Worm (Caenorhabditis elegans) whole organism, L2 larva: ENCODE data around the gene lgg-3.

Experiments used
- C34F6.9 ChIP-seq: fragments of 150-350 bp; optimal IDR thresholded peaks from 2 replicates; lab custom pipeline; 2014; ENCODE audit warnings: missing biosample characterization, missing genetic modification characterization
- F13H6.1 ChIP-seq: sonication (generic microtip); optimal IDR thresholded peaks from 2 replicates; lab custom pipeline; 2016; ENCODE audit warnings: missing genetic modification characterization, missing compliant biosample characterization
- Y55F3AM.14 ChIP-seq: fragments of 200-800 bp; sonication (Bioruptor generic); optimal IDR thresholded peaks from 2 replicates; lab custom pipeline; 2018; ENCODE audit warnings: mild to moderate bottlenecking, missing genetic modification characterization, missing compliant biosample characterization
- ZK546.5 ChIP-seq: sonication (generic microtip); optimal IDR thresholded peaks from 2 replicates; lab custom pipeline; 2017; ENCODE audit warnings: missing biosample characterization, missing genetic modification characterization
- alr-1 ChIP-seq: fragments of 150-350 bp; optimal IDR thresholded peaks from 2 replicates; lab custom pipeline; 2014; ENCODE audit warnings: missing biosample characterization, missing genetic modification characterization
- ama-1 ChIP-seq: fragments of 150-350 bp; optimal IDR thresholded peaks from 2 replicates; lab custom pipeline; 2018; ENCODE audit warnings: inconsistent platforms
- ceh-16 ChIP-seq: fragments of 150-350 bp; optimal IDR thresholded peaks from 2 replicates; lab custom pipeline; 2014; ENCODE audit warnings: missing biosample characterization, missing genetic modification characterization
- crh-2 ChIP-seq: sonication (generic microtip); optimal IDR thresholded peaks from 2 replicates; lab custom pipeline; 2017; ENCODE audit warnings: missing biosample characterization, missing genetic modification characterization
- egl-27 ChIP-seq: sonication (generic microtip); optimal IDR thresholded peaks from 3 replicates; lab custom pipeline; 2017; ENCODE audit warnings: missing biosample characterization, missing genetic modification reagents, missing genetic modification characterization
- elt-3 ChIP-seq: sonication (generic microtip); optimal IDR thresholded peaks from 2 replicates; lab custom pipeline; 2017; ENCODE audit warnings: missing biosample characterization, missing genetic modification characterization
- fos-1 ChIP-seq: fragments of 150-350 bp; optimal IDR thresholded peaks from 2 replicates; lab custom pipeline; 2014; ENCODE audit warnings: missing biosample characterization, missing genetic modification characterization
- lin-11 ChIP-seq: fragments of 150-350 bp; sonication (generic microtip); optimal IDR thresholded peaks from 2 replicates; lab custom pipeline; 2014; ENCODE audit warnings: missing biosample characterization, missing genetic modification characterization, inconsistent platforms, mixed read lengths
- lin-13 ChIP-seq: fragments of 150-350 bp; optimal IDR thresholded peaks from 2 replicates; lab custom pipeline; 2014; ENCODE audit warnings: missing biosample characterization, missing genetic modification reagents, missing genetic modification characterization
- lsy-2 ChIP-seq, 2 experiments: fragments of 150-350 bp in 1 of 2; sonication (generic microtip) in 1 of 2; optimal IDR thresholded peaks; 2 replicates each; lab custom pipeline; 2014 to 2017; ENCODE audit warnings: missing biosample characterization in 2 of 2, missing genetic modification characterization in 2 of 2
- nhr-10 ChIP-seq: sonication (generic microtip); optimal IDR thresholded peaks from 2 replicates; lab custom pipeline; 2017; ENCODE audit warnings: missing biosample characterization, missing genetic modification characterization
- nhr-11 ChIP-seq: fragments of 150-350 bp; optimal IDR thresholded peaks from 2 replicates; lab custom pipeline; 2014; ENCODE audit warnings: missing biosample characterization, missing genetic modification characterization
- nhr-12 ChIP-seq: fragments of 150-350 bp; optimal IDR thresholded peaks from 2 replicates; lab custom pipeline; 2014; ENCODE audit warnings: missing biosample characterization, missing genetic modification characterization
- nhr-129 ChIP-seq: fragments of 150-350 bp; optimal IDR thresholded peaks from 2 replicates; lab custom pipeline; 2014; ENCODE audit warnings: missing biosample characterization, missing genetic modification characterization
- nhr-21 ChIP-seq: fragments of 150-350 bp; optimal IDR thresholded peaks from 2 replicates; lab custom pipeline; 2014; ENCODE audit warnings: missing biosample characterization, missing genetic modification characterization
- nhr-25 ChIP-seq: fragments of 150-350 bp; sonication (generic microtip); optimal IDR thresholded peaks from 3 replicates; lab custom pipeline; 2014; ENCODE audit warnings: missing biosample characterization, missing genetic modification characterization
- nhr-77 ChIP-seq: fragments of 150-350 bp; optimal IDR thresholded peaks from 2 replicates; lab custom pipeline; 2014; ENCODE audit warnings: missing biosample characterization, missing genetic modification characterization
- peb-1 ChIP-seq: fragments of 150-350 bp; optimal IDR thresholded peaks from 2 replicates; lab custom pipeline; 2014; ENCODE audit warnings: missing biosample characterization, missing genetic modification characterization
- sem-4 ChIP-seq: fragments of 150-350 bp; optimal IDR thresholded peaks from 2 replicates; lab custom pipeline; 2014; ENCODE audit warnings: missing biosample characterization, missing genetic modification reagents, missing genetic modification characterization
- skn-1 ChIP-seq: sonication (generic microtip); optimal IDR thresholded peaks from 2 replicates; lab custom pipeline; 2017; ENCODE audit warnings: missing biosample characterization, missing genetic modification characterization
- sma-3 ChIP-seq: sonication (generic microtip); optimal IDR thresholded peaks from 2 replicates; lab custom pipeline; 2016; ENCODE audit warnings: missing genetic modification reagents, missing genetic modification characterization, missing compliant biosample characterization
- sma-9 ChIP-seq, 2 experiments: fragments of 150-350 bp in 1 of 2; sonication (generic microtip) in 1 of 2; optimal IDR thresholded peaks; 2 replicates each; lab custom pipeline; 2014 to 2016; ENCODE audit warnings: missing genetic modification characterization in 2 of 2, mild to moderate bottlenecking in 1 of 2, missing biosample characterization in 1 of 2, missing compliant biosample characterization in 1 of 2, missing genetic modification reagents in 1 of 2, moderate library complexity in 1 of 2
- snpc-4 ChIP-seq: fragments of 150-350 bp; optimal IDR thresholded peaks from 2 replicates; lab custom pipeline; 2014; ENCODE audit warnings: missing biosample characterization, missing genetic modification characterization
- unc-39 ChIP-seq: fragments of 150-350 bp; optimal IDR thresholded peaks from 2 replicates; lab custom pipeline; 2014; ENCODE audit warnings: missing biosample characterization, missing genetic modification characterization
- unc-55 ChIP-seq: fragments of 150-350 bp; sonication (generic microtip); optimal IDR thresholded peaks from 3 replicates; lab custom pipeline; 2014; ENCODE audit warnings: missing biosample characterization, missing genetic modification reagents, missing genetic modification characterization
- unc-62 ChIP-seq: fragments of 150-350 bp; optimal IDR thresholded peaks from 2 replicates; lab custom pipeline; 2014; ENCODE audit warnings: missing biosample characterization, missing genetic modification reagents, missing genetic modification characterization
- zag-1 ChIP-seq: fragments of 150-350 bp; optimal IDR thresholded peaks from 2 replicates; lab custom pipeline; 2014; ENCODE audit warnings: missing biosample characterization, missing genetic modification characterization
- ztf-1 ChIP-seq: fragments of 200-800 bp; sonication (Bioruptor generic); conservative IDR thresholded peaks from 2 replicates; pipeline ENCODE4 v1.3.6; 2022; ENCODE audit warnings: missing genetic modification characterization, missing compliant biosample characterization
- ztf-11 ChIP-seq: sonication (generic microtip); optimal IDR thresholded peaks from 2 replicates; lab custom pipeline; 2017; ENCODE audit warnings: missing biosample characterization, missing genetic modification characterization

The lgg-3 gene

DNA sequence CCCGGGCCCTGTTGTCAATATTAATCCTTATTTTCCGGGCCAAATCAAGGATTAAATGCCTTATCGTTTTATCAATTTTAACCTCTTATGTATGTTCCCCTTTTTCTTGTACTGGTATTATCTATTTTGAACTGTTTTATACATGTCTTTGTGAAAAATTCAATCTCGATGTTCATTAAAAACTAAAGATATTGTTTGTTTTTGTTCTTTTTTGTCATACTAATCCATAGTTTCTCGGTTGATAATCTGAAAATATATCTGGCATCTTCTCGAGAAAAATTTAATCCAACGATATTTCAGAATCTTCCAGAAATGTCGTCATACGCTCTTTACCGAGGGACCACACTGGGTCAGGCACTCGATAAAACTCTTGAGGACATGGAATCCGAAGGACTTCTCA is 4.1 kb downstream of the lgg-3 start, which contains the start of gene B0336.13:
TSS of gene B0336.13 (plus strand) at position 301 of the 400 bp plus-strand sequence.
- TF ChIP-seq nhr-25 (tag; lab: Kevin White, UChicago): no peak
- TF ChIP-seq Y55F3AM.14: no peak
- TF ChIP-seq nhr-11 (tag; lab: Kevin White, UChicago): no peak
- TF ChIP-seq nhr-77: no peak
- TF ChIP-seq lin-13 (GFP tag; lab: Kevin White, UChicago): no peak
- no peak for TF ChIP-seq sem-4 (tag; lab: Kevin White, UChicago)
- TF ChIP-seq nhr-21 (tag; lab: Kevin White, UChicago): no peak
- no peak for TF ChIP-seq peb-1 (tag; lab: Kevin White, UChicago)
- TF ChIP-seq zag-1: no peak
- no peak for TF ChIP-seq elt-3
- TF ChIP-seq snpc-4 (tag; lab: Kevin White, UChicago): no peak

DNA sequence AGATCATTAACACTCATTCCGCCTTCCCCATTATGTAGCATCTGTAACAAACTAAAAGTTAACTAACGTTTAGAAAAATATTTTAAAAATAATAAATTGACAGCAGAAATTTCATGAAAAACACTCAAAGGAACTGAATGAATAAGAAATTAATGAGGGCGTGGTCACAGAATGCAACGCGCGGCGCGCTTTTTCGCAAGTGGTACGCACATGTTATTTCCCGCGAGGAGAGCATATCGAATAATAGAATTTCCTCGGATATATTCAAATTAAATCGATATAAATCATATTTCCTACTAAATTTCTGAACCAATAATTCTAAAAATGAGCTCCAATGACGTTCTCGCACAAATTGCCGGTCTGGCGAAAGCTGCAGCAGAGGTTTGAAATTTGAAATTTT is 5.1 kb downstream of the lgg-3 start, which contains the start of the genes abi-1 and arle-14:
TSS of gene abi-1 (minus strand) at position 51 of the 400 bp plus-strand sequence.
TSS of gene arle-14 (plus strand) at position 217 of the 400 bp plus-strand sequence.
- TF ChIP-seq ZK546.5 (tag; lab: Kevin White, UChicago) (no peak), lsy-2 (tag; optimal IDR thresholded peaks at IDR 0.05; lab: Kevin White, UChicago) (peak in 1 of 2 experiments; percentile 30), C34F6.9 (tag; lab: Kevin White, UChicago) (peak; percentile 27), sma-9 (GFP tag; optimal IDR thresholded peaks at IDR 0.05; lab: Kevin White, UChicago) (no peak), sma-9 (tag; optimal IDR thresholded peaks at IDR 0.05; lab: Kevin White, UChicago) (no peak), unc-62 (GFP tag; lab: Kevin White, UChicago) (no peak), nhr-10 (tag; lab: Kevin White, UChicago) (no peak), nhr-129 (tag; lab: Kevin White, UChicago) (peak; percentile 6), unc-55 (GFP tag; lab: Kevin White, UChicago) (peak; percentile 59), unc-39 (tag; lab: Kevin White, UChicago) (no peak), alr-1 (tag; lab: Kevin White, UChicago) (no peak), lin-11 (tag; lab: Kevin White, UChicago) (peak; percentile 14)

DNA sequence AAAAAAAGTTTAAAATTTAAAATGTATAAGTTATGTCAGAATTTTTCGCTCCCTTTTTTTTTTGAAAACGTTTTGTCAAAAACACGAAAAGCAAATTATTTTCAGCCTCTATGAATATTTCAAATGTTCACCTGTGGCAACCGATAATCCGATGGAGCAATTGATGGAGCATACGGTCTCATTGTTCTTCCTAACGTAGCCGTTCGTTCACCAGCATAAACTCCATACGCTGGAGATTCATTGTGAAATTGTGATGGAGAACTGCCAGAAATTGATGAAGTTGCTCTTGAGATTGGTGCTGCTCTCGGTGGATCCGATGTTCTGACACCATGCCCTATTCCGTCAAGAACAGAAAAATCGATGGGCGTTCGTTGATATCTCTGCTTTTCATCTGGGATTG is 6.0 kb downstream of the lgg-3 start:
- no peak for TF ChIP-seq unc-62 (GFP tag; lab: Kevin White, UChicago)

DNA sequence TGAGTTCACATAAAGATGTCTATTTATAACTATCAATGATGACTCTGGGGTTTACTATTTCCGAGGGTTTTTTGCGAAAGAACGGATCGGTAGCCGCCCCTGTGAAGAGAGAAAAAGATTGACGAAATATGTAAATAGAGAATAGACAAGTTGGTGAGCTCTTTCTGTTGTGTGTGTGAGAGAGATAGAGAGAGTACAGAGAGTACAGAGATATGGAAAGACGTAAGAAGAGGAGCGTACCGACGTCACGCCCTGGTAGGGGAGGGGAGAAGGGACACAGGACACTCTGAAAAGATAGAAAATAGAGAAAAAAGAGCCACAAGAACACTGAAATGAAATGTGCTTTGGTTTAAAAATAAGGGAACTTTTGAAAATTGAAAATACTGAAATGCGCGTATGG is 9.6 kb downstream of the lgg-3 start:
- TF ChIP-seq ama-1 (peak; percentile 48), fos-1 (tag; lab: Kevin White, UChicago) (peak; percentile 48), sma-9 (GFP tag; optimal IDR thresholded peaks at IDR 0.05; lab: Kevin White, UChicago) (peak; percentile 63), sma-9 (tag; optimal IDR thresholded peaks at IDR 0.05; lab: Kevin White, UChicago) (no peak), crh-2 (peak; percentile 69), skn-1 (tag; lab: Kevin White, UChicago) (no peak), unc-62 (GFP tag; lab: Kevin White, UChicago) (no peak), ZK546.5 (tag; lab: Kevin White, UChicago) (no peak), sem-4 (tag; lab: Kevin White, UChicago) (peak; percentile 24), nhr-129 (tag; lab: Kevin White, UChicago) (peak; percentile 77), F13H6.1 (tag; lab: Kevin White, UChicago) (peak; percentile 78), lsy-2 (tag; optimal IDR thresholded peaks at IDR 0.05; lab: Kevin White, UChicago) (peak in 1 of 2 experiments; percentile 48), unc-55 (GFP tag; lab: Kevin White, UChicago) (peak; percentile 67), nhr-12 (no peak), zag-1 (no peak), C34F6.9 (tag; lab: Kevin White, UChicago) (peak; percentile 69), snpc-4 (tag; lab: Kevin White, UChicago) (peak; percentile 22), lin-13 (GFP tag; lab: Kevin White, UChicago) (peak; percentile 10)

DNA sequence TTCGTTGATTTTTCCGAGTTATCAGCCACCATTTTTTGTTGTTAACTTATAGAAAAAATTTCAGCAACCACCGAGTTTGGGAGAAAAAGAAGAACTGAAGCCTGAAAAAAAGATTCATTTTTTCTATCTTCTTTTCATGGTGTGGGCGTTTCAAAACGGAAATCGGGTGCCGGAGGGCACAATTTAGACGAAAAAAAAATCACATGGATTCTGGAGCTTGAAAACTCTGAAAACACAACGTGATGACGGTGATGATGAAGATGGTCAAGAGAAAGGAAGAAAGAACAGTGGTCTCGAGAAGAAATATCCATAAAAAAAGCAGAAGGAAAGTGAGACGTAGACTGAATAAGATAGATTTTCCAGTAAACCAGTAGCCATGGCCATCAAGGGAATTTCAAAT is 13.8 kb downstream of the lgg-3 start, which contains the start of gene rcan-1:
TSS of gene rcan-1 (minus strand) at position 101 of the 400 bp plus-strand sequence.
- no peak for TF ChIP-seq nhr-12
- no peak for TF ChIP-seq unc-62 (GFP tag; lab: Kevin White, UChicago)
- no peak for TF ChIP-seq egl-27 (tag; lab: Kevin White, UChicago)
- no peak for TF ChIP-seq ceh-16 (tag; lab: Kevin White, UChicago)
- TF ChIP-seq ama-1: no peak
- TF ChIP-seq nhr-129 (tag; lab: Kevin White, UChicago): no peak
- no peak for TF ChIP-seq sma-3 (GFP tag; lab: Kevin White, UChicago)
- TF ChIP-seq nhr-21 (tag; lab: Kevin White, UChicago): no peak
- no peak for TF ChIP-seq fos-1 (tag; lab: Kevin White, UChicago)
- no peak for TF ChIP-seq unc-55 (GFP tag; lab: Kevin White, UChicago)
- TF ChIP-seq lin-13 (GFP tag; lab: Kevin White, UChicago): no peak
- TF ChIP-seq ztf-11 (tag; lab: Kevin White, UChicago): no peak
- TF ChIP-seq ztf-1 (GFP tag; lab: Robert Waterston, UW): no peak
- TF ChIP-seq elt-3: no peak
- TF ChIP-seq sma-9 (GFP tag; optimal IDR thresholded peaks at IDR 0.05; lab: Kevin White, UChicago): no peak
- TF ChIP-seq sma-9 (tag; optimal IDR thresholded peaks at IDR 0.05; lab: Kevin White, UChicago): no peak
- TF ChIP-seq unc-39 (tag; lab: Kevin White, UChicago): no peak
- no peak for TF ChIP-seq F13H6.1 (tag; lab: Kevin White, UChicago)
